Fruit fly (Drosophila melanogaster) whole organism, embryonic: ENCODE measurements around the gene Rpn2.

ENCODE experiments used
- Ada2b ChIP-seq: fragments of 200-800 bp; sonication (Bioruptor generic); IDR thresholded peaks from 2 replicates; pipeline ENCODE4 v1.3.6; 2022; ENCODE audit warnings: missing biosample characterization, missing genetic modification characterization
- CG10147 ChIP-seq: fragments of 200-800 bp; sonication (Bioruptor generic); optimal IDR thresholded peaks from 2 replicates; lab custom pipeline; 2019; ENCODE audit warnings: missing biosample characterization, mild to moderate bottlenecking, missing genetic modification characterization, moderate library complexity
- CG10431 ChIP-seq: fragments of 200-800 bp; sonication (Bioruptor generic); optimal IDR thresholded peaks from 3 replicates; lab custom pipeline; 2018; ENCODE audit warnings: missing biosample characterization, mild to moderate bottlenecking, missing genetic modification characterization
- CG11696 ChIP-seq: fragments of 200-800 bp; sonication (Bioruptor generic); IDR thresholded peaks from 2 replicates; pipeline ENCODE4 v1.3.6; 2022; ENCODE audit warnings: missing biosample characterization, missing genetic modification characterization
- CG12104 ChIP-seq: fragments of 200-800 bp; sonication (Bioruptor generic); optimal IDR thresholded peaks from 3 replicates; lab custom pipeline; 2016; ENCODE audit warnings: missing biosample characterization, missing genetic modification characterization
- CG12744 ChIP-seq: fragments of 200-800 bp; sonication (Bioruptor generic); optimal IDR thresholded peaks from 2 replicates; lab custom pipeline; 2016; ENCODE audit warnings: missing biosample characterization, missing genetic modification characterization
- CG13894 ChIP-seq: fragments of 200-800 bp; sonication (Bioruptor generic); optimal IDR thresholded peaks from 3 replicates; lab custom pipeline; 2018; ENCODE audit warnings: missing biosample characterization, mild to moderate bottlenecking, missing genetic modification characterization, moderate library complexity
- CG2678 ChIP-seq: fragments of 200-800 bp; sonication (Bioruptor generic); optimal IDR thresholded peaks from 3 replicates; lab custom pipeline; 2019; ENCODE audit warnings: missing biosample characterization, mild to moderate bottlenecking, missing genetic modification characterization, moderate library complexity
- CG30431 ChIP-seq: fragments of 200-800 bp; sonication (Bioruptor generic); optimal IDR thresholded peaks from 2 replicates; lab custom pipeline; 2017; ENCODE audit warnings: missing biosample characterization, missing genetic modification characterization
- CG31224 ChIP-seq: fragments of 200-800 bp; sonication (Bioruptor generic); IDR thresholded peaks from 2 replicates; pipeline ENCODE4 v1.3.6; 2022; ENCODE audit warnings: missing biosample characterization, missing genetic modification characterization
- CG31388 ChIP-seq: fragments of 200-800 bp; sonication (Bioruptor generic); optimal IDR thresholded peaks from 2 replicates; lab custom pipeline; 2016; ENCODE audit warnings: missing biosample characterization, missing genetic modification characterization
- CG3407 ChIP-seq: fragments of 200-800 bp; sonication (Bioruptor generic); optimal IDR thresholded peaks from 2 replicates; lab custom pipeline; 2018; ENCODE audit warnings: missing biosample characterization, mild to moderate bottlenecking, missing genetic modification characterization
- CG34422 ChIP-seq: fragments of 200-800 bp; sonication (Bioruptor generic); IDR thresholded peaks from 3 replicates; pipeline ENCODE4 v1.3.6; 2022; ENCODE audit warnings: missing biosample characterization, missing genetic modification characterization
- CG4282 ChIP-seq: fragments of 200-800 bp; sonication (Bioruptor generic); optimal IDR thresholded peaks from 2 replicates; lab custom pipeline; 2016; ENCODE audit warnings: missing biosample characterization, missing genetic modification characterization
- CG4730 ChIP-seq: fragments of 200-800 bp; sonication (Bioruptor generic); IDR thresholded peaks from 2 replicates; pipeline ENCODE4 v1.3.6; 2022; ENCODE audit warnings: missing biosample characterization, missing genetic modification characterization
- CG4820 ChIP-seq: fragments of 200-800 bp; sonication (Bioruptor generic); optimal IDR thresholded peaks from 3 replicates; lab custom pipeline; 2016; ENCODE audit warnings: missing biosample characterization, missing genetic modification characterization
- CG8924 ChIP-seq: fragments of 200-800 bp; optimal IDR thresholded peaks from 3 replicates; lab custom pipeline; 2019; ENCODE audit warnings: missing biosample characterization, mild to moderate bottlenecking, missing genetic modification characterization, moderate library complexity
- CG9727 ChIP-seq: fragments of 200-800 bp; sonication (Bioruptor generic); optimal IDR thresholded peaks from 3 replicates; lab custom pipeline; 2017; ENCODE audit warnings: missing biosample characterization, mild to moderate bottlenecking, missing genetic modification characterization
- Camta ChIP-seq: fragments of 200-800 bp; sonication (Bioruptor generic); optimal IDR thresholded peaks from 2 replicates; lab custom pipeline; 2016; ENCODE audit warnings: missing biosample characterization, missing genetic modification characterization
- CrebB ChIP-seq: fragments of 200-800 bp; sonication (Bioruptor generic); optimal IDR thresholded peaks from 3 replicates; lab custom pipeline; 2018; ENCODE audit warnings: missing biosample characterization, mild to moderate bottlenecking, missing genetic modification characterization
- D19A ChIP-seq: fragments of 200-800 bp; optimal IDR thresholded peaks from 3 replicates; lab custom pipeline; 2019; ENCODE audit warnings: missing biosample characterization, mild to moderate bottlenecking, missing genetic modification characterization, moderate library complexity
- Doc2 ChIP-seq: fragments of 200-800 bp; sonication (Bioruptor generic); IDR thresholded peaks from 2 replicates; pipeline ENCODE4 v1.3.6; 2022; ENCODE audit warnings: missing biosample characterization, missing genetic modification characterization
- Doc3 ChIP-seq: fragments of 200-800 bp; sonication (Bioruptor generic); IDR thresholded peaks from 3 replicates; pipeline ENCODE4 v1.3.6; 2022; ENCODE audit warnings: missing biosample characterization, missing genetic modification characterization; ENCODE audit not compliant: partially characterized antibody
- Drgx ChIP-seq: fragments of 200-800 bp; sonication (Bioruptor generic); IDR thresholded peaks from 2 replicates; pipeline ENCODE4 v1.3.6; 2022; ENCODE audit warnings: missing biosample characterization, missing genetic modification characterization
- Fer3 ChIP-seq: fragments of 200-800 bp; sonication (Bioruptor generic); optimal IDR thresholded peaks from 2 replicates; lab custom pipeline; 2018; ENCODE audit warnings: missing biosample characterization, mild to moderate bottlenecking, missing genetic modification characterization, moderate library complexity
- HLH3B ChIP-seq: fragments of 200-800 bp; sonication (Bioruptor generic); IDR thresholded peaks from 2 replicates; pipeline ENCODE4 v1.3.6; 2022; ENCODE audit warnings: missing biosample characterization, missing genetic modification characterization
- Hsf ChIP-seq: fragments of 200-800 bp; sonication (Bioruptor generic); optimal IDR thresholded peaks from 3 replicates; lab custom pipeline; 2016; ENCODE audit warnings: missing biosample characterization, missing genetic modification characterization
- Myb ChIP-seq: fragments of 200-800 bp; sonication (Bioruptor generic); optimal IDR thresholded peaks from 2 replicates; lab custom pipeline; 2016; ENCODE audit warnings: missing biosample characterization, missing genetic modification characterization
- NFAT ChIP-seq: fragments of 200-800 bp; sonication (Bioruptor generic); IDR thresholded peaks from 2 replicates; pipeline ENCODE4 v1.3.6; 2022; ENCODE audit warnings: missing biosample characterization, missing genetic modification characterization
- Optix ChIP-seq: fragments of 200-800 bp; sonication (Bioruptor generic); IDR thresholded peaks from 3 replicates; pipeline ENCODE4 v1.3.6; 2022; ENCODE audit warnings: missing biosample characterization, missing genetic modification characterization
- PHDP ChIP-seq: fragments of 200-800 bp; sonication (Bioruptor generic); optimal IDR thresholded peaks from 3 replicates; lab custom pipeline; 2018; ENCODE audit warnings: missing biosample characterization, mild to moderate bottlenecking, missing genetic modification characterization, moderate library complexity
- Stat92E ChIP-seq, 3 experiments: fragments of >200 bp in 2 of 3; fragments of 200-800 bp in 1 of 3; sonication (Bioruptor generic) in 1 of 3; optimal IDR thresholded peaks; 2 replicates each; lab custom pipeline; 2017 to 2019; ENCODE audit warnings: missing biosample characterization in 3 of 3, missing genetic modification characterization in 3 of 3, mild to moderate bottlenecking in 1 of 3, moderate library complexity in 1 of 3
- Xrp1 ChIP-seq: fragments of 200-800 bp; sonication (Bioruptor generic); IDR thresholded peaks from 2 replicates; pipeline ENCODE4 v1.3.6; 2022; ENCODE audit warnings: missing biosample characterization, missing genetic modification characterization
- ato ChIP-seq: fragments of 200-800 bp; sonication (Bioruptor generic); IDR thresholded peaks from 2 replicates; pipeline ENCODE4 v1.3.6; 2022; ENCODE audit warnings: missing biosample characterization, missing genetic modification characterization; ENCODE audit not compliant: partially characterized antibody
- cas ChIP-seq: fragments of 200-800 bp; sonication (Bioruptor generic); IDR thresholded peaks from 2 replicates; pipeline ENCODE4 v1.3.6; 2022; ENCODE audit warnings: missing biosample characterization, missing genetic modification characterization
- chm ChIP-seq: fragments of 200-800 bp; sonication (Bioruptor generic); IDR thresholded peaks from 2 replicates; pipeline ENCODE4 v1.3.6; 2022; ENCODE audit warnings: missing biosample characterization, missing genetic modification characterization
- dan ChIP-seq: fragments of 200-800 bp; sonication (Bioruptor generic); IDR thresholded peaks from 2 replicates; pipeline ENCODE4 v1.3.6; 2022; ENCODE audit warnings: missing biosample characterization, missing genetic modification characterization
- dm ChIP-seq: fragments of 200-800 bp; sonication (Bioruptor generic); optimal IDR thresholded peaks from 3 replicates; lab custom pipeline; 2016; ENCODE audit warnings: missing biosample characterization, missing genetic modification characterization
- dmrt11E ChIP-seq: fragments of 200-800 bp; sonication (Bioruptor generic); optimal IDR thresholded peaks from 3 replicates; lab custom pipeline; 2018; ENCODE audit warnings: missing biosample characterization, mild to moderate bottlenecking, missing genetic modification characterization, moderate library complexity
- ems ChIP-seq: fragments of 200-800 bp; sonication (Bioruptor generic); optimal IDR thresholded peaks from 3 replicates; lab custom pipeline; 2016; ENCODE audit warnings: missing biosample characterization, missing genetic modification characterization
- ewg ChIP-seq: fragments of 200-800 bp; sonication (Bioruptor generic); optimal IDR thresholded peaks from 3 replicates; lab custom pipeline; 2017; ENCODE audit warnings: mild to moderate bottlenecking, missing biosample characterization, missing genetic modification reagents, missing genetic modification characterization
- exex ChIP-seq: fragments of 200-800 bp; sonication (Bioruptor generic); optimal IDR thresholded peaks from 4 replicates; lab custom pipeline; 2018; ENCODE audit warnings: missing biosample characterization, mild to moderate bottlenecking, missing genetic modification characterization, moderate library complexity
- fd3F ChIP-seq: fragments of 200-800 bp; sonication (Bioruptor generic); optimal IDR thresholded peaks from 2 replicates; lab custom pipeline; 2018; ENCODE audit warnings: missing biosample characterization, mild to moderate bottlenecking, missing genetic modification characterization, moderate library complexity
- nerfin-1 ChIP-seq: fragments of 200-800 bp; sonication (Bioruptor generic); optimal IDR thresholded peaks from 3 replicates; lab custom pipeline; 2019; ENCODE audit warnings: missing biosample characterization, mild to moderate bottlenecking, missing genetic modification characterization, moderate library complexity
- otp ChIP-seq: fragments of 200-800 bp; sonication (Bioruptor generic); IDR thresholded peaks from 3 replicates; pipeline ENCODE4, ENCODE4 v1.3.6; 2022; ENCODE audit warnings: missing biosample characterization, missing genetic modification characterization
- pzg ChIP-seq: fragments of 200-800 bp; sonication (Bioruptor generic); optimal IDR thresholded peaks from 3 replicates; lab custom pipeline; 2018; ENCODE audit warnings: missing biosample characterization, mild to moderate bottlenecking, missing genetic modification characterization, moderate library complexity
- repo ChIP-seq: fragments of 200-800 bp; sonication (Bioruptor generic); optimal IDR thresholded peaks from 2 replicates; lab custom pipeline; 2016; ENCODE audit warnings: missing biosample characterization, missing genetic modification characterization
- slbo ChIP-seq: fragments of 200-800 bp; sonication (Bioruptor generic); IDR thresholded peaks from 2 replicates; pipeline ENCODE4 v1.3.6; 2022; ENCODE audit warnings: missing biosample characterization, missing genetic modification characterization
- vvl ChIP-seq: fragments of 200-800 bp; sonication (Bioruptor generic); IDR thresholded peaks from 2 replicates; pipeline ENCODE4 v1.3.6; 2022; ENCODE audit warnings: missing biosample characterization, missing genetic modification characterization

Rpn2 gene

dm6 chr3R:29204612-29205480, 51.5 kb downstream of the Rpn2 start (continued):
- TF ChIP-seq ems (peak; percentile 36), CG11696 (GFP tag; lab: Robert Waterston, UW) (peak; percentile 69), NFAT (no peak), CG8924 (tag; lab: Kevin White, UChicago) (peak; percentile 77), CG4282 (no peak), dmrt11E (tag; lab: Kevin White, UChicago) (peak; percentile 76), CG2678 (tag; lab: Kevin White, UChicago) (peak; percentile 84), CG12744 (GFP tag; lab: Kevin White, UChicago) (no peak), CrebB (tag; lab: Kevin White, UChicago) (peak; percentile 38), pzg (GFP tag; lab: Kevin White, UChicago) (no peak), Camta (GFP tag; lab: Kevin White, UChicago) (peak; percentile 69), CG13894 (no peak), chm (GFP tag; lab: Robert Waterston, UW) (peak; percentile 75; the same call in 1 of the 2 replicates), CG3407 (GFP tag; lab: Kevin White, UChicago) (peak; percentile 73), CG12104 (GFP tag; lab: Kevin White, UChicago) (peak; percentile 46), Ada2b (peak; percentile 72), cas (GFP tag; lab: Robert Waterston, UW) (no peak), otp (GFP tag; lab: Robert Waterston, UW) (peak; percentile 80), CG10147 (no peak), ato (GFP tag; lab: Robert Waterston, UW) (no peak), PHDP (peak; percentile 73), Stat92E (GFP tag; optimal IDR thresholded peaks at IDR 0.05; lab: Kevin White, UChicago) (no peak), fd3F (GFP tag; lab: Kevin White, UChicago) (peak; percentile 17), nerfin-1 (tag; lab: Kevin White, UChicago) (peak; percentile 72), Myb (GFP tag; lab: Kevin White, UChicago) (peak; percentile 47), Hsf (GFP tag; lab: Kevin White, UChicago) (peak; percentile 66), CG10431 (peak; percentile 29), dm (GFP tag; lab: Kevin White, UChicago) (peak; percentile 42), Xrp1 (peak; percentile 89), CG31224 (GFP tag; lab: Robert Waterston, UW) (0 out of 2 replicates have a peak, but pooled peaks have one; percentile 29), HLH3B (GFP tag; lab: Robert Waterston, UW) (peak; percentile 88), CG34422 (peak; percentile 81), Doc3 (GFP tag; lab: Robert Waterston, UW) (no peak), Drgx (peak; percentile 62), ewg (GFP tag; lab: Kevin White, UChicago) (peak; percentile 68), Optix (GFP tag; lab: Robert Waterston, UW) (peak; percentile 82), exex (tag; lab: Kevin White, UChicago) (no peak), vvl (peak; percentile 88), CG30431 (GFP tag; lab: Kevin White, UChicago) (peak; percentile 68), CG4730 (GFP tag; lab: Robert Waterston, UW) (peak; percentile 40), slbo (GFP tag; lab: Robert Waterston, UW) (peak; percentile 51), Doc2 (GFP tag; lab: Robert Waterston, UW) (peak; percentile 51; the same call in 1 of the 2 replicates), CG9727 (GFP tag; lab: Kevin White, UChicago) (peak; percentile 62), Fer3 (peak; percentile 46), D19A (tag; lab: Kevin White, UChicago) (peak; percentile 71), CG31388 (GFP tag; lab: Kevin White, UChicago) (peak; percentile 30), CG4820 (peak; percentile 83), repo (GFP tag; lab: Kevin White, UChicago) (peak; percentile 66), dan (GFP tag; lab: Robert Waterston, UW) (peak; percentile 47; the same call in 1 of the 2 replicates)
